Fruit fly (Drosophila melanogaster): ENCODE data around the gene fabp.

fabp gene

DNA sequence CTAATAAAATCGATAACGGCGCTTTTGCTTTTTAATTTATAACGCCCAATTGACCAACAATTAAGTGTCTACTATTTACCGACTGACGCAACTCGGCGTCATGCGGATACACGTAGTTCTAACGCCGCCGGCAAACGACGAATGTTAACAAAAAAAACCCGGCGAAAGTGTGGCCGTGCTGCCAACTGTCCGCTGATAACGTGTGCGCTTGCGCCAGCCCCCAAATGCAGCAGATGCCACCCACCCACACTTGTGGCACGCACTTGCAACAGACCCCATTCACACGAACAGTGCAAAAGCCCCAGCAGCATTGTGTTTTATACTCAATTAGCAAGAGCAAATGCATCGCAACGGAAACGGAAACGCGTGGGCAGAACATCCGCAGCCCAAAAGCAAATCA lies 3.7 kb downstream of the fabp start:
- TF ChIP-seq inv (GFP tag; IDR thresholded peaks at IDR 0.05; ENCODE audit: partially characterized antibody): peak; percentile 33; the same call in 1 of the 2 replicates
- no peak for TF ChIP-seq CG7372 (GFP tag; IDR thresholded peaks at IDR 0.05)
- TF ChIP-seq wdn (GFP tag; IDR thresholded peaks at IDR 0.05): 0 out of 2 replicates have a peak, but pooled peaks have one; percentile 5
- TF ChIP-seq Rfx (GFP tag; IDR thresholded peaks at IDR 0.05): no peak
- TF ChIP-seq odd (GFP tag; optimal IDR thresholded peaks at IDR 0.05): peak; percentile 6
- peak; percentile 12 for TF ChIP-seq cg (GFP tag; optimal IDR thresholded peaks at IDR 0.05)
- 0 out of 2 replicates have a peak, but pooled peaks have one; percentile 7 for TF ChIP-seq aop (GFP tag; IDR thresholded peaks at IDR 0.05)
- TF ChIP-seq bsh (GFP tag; optimal IDR thresholded peaks at IDR 0.05): peak in 1 of 2 experiments; percentile 17
- no peak for TF ChIP-seq zfh2 (GFP tag; optimal IDR thresholded peaks at IDR 0.05)
- TF ChIP-seq stc (GFP tag; IDR thresholded peaks at IDR 0.05): no peak
- peak; percentile 12 for TF ChIP-seq mirr (GFP tag; optimal IDR thresholded peaks at IDR 0.05)
- 0 out of 3 replicates have a peak, but pooled peaks have one; percentile 11 for TF ChIP-seq ci (GFP tag; IDR thresholded peaks at IDR 0.05)
- TF ChIP-seq Bgb (GFP tag; IDR thresholded peaks at IDR 0.05; ENCODE audit: partially characterized antibody): 0 out of 2 replicates have a peak, but pooled peaks have one; percentile 12
- TF ChIP-seq ewg (GFP tag; optimal IDR thresholded peaks at IDR 0.05): peak; percentile 94
- peak; percentile 67 for TF ChIP-seq scrt (GFP tag; optimal IDR thresholded peaks at IDR 0.05)
- peak; percentile 10; the same call in 1 of the 2 replicates for TF ChIP-seq CG17328 (GFP tag; IDR thresholded peaks at IDR 0.05)
- peak; percentile 53 for TF ChIP-seq Hey (tag; optimal IDR thresholded peaks at IDR 0.05)
- no peak for TF ChIP-seq CG11093 (GFP tag; IDR thresholded peaks at IDR 0.05)
- TF ChIP-seq CG34422 (GFP tag; IDR thresholded peaks at IDR 0.05): 0 out of 3 replicates have a peak, but pooled peaks have one; percentile 6
- TF ChIP-seq CG6813 (GFP tag; optimal IDR thresholded peaks at IDR 0.05): peak; percentile 30
- TF ChIP-seq prd (optimal IDR thresholded peaks at IDR 0.05): no peak
- 0 out of 3 replicates have a peak, but pooled peaks have one; percentile 18 for TF ChIP-seq prd (GFP tag; IDR thresholded peaks at IDR 0.05)
- TF ChIP-seq Lhr (GFP tag; optimal IDR thresholded peaks at IDR 0.05): no peak
- TF ChIP-seq salm (tag; optimal IDR thresholded peaks at IDR 0.05): peak; percentile 11
- 0 out of 2 replicates have a peak, but pooled peaks have one; percentile 6 for TF ChIP-seq ranshi (GFP tag; IDR thresholded peaks at IDR 0.05)
- peak; percentile 41 for TF ChIP-seq Med (GFP tag)

DNA sequence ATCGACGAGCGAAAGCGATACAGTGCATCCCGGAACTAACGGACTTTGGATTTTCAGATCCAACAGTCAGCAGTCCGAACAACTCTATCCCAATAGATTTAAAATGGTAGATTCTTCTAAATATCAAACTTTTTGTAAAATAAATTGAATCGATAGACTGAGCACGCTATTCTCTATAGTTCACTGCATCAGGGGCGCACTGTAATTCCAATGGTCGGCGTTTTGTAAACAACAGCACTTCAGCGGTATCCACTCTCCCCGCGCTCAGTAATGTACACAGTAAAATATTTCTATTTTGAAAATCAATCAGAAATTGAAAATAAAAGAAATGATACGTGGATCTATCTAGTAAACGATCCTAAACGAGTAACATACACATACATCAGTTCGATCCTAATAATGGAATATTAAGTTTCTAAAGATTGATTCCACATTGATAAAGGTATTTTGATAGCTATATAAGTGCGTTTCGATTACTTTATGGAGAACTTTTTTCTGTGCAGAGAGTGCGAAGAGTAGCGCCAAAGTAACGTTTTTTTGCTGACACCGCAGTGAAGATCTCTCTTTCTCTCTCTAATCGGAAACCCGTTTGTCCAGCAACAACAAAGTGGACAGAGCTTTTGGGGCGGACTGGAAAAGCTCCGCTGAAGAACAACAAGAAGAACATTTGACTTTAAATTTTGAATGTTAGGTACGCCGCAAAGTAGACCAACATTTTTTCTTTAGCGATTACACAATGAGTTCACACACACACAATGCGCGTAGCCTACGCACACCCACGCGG lies 4.3 kb downstream of the fabp start:
- TF ChIP-seq Deaf1 (tag; optimal IDR thresholded peaks at IDR 0.05) (peak; percentile 80), Vsx1 (GFP tag; optimal IDR thresholded peaks at IDR 0.05) (peak; percentile 81), CG8388 (GFP tag; optimal IDR thresholded peaks at IDR 0.05) (peak; percentile 80), CG30403 (GFP tag; optimal IDR thresholded peaks at IDR 0.05) (peak; percentile 92), CG18476 (GFP tag; optimal IDR thresholded peaks at IDR 0.05) (peak; percentile 92), CG7963 (GFP tag; IDR thresholded peaks at IDR 0.05; ENCODE audit: partially characterized antibody) (no peak), CG12236 (GFP tag; optimal IDR thresholded peaks at IDR 0.05) (peak; percentile 64), CG1832 (GFP tag; optimal IDR thresholded peaks at IDR 0.05) (no peak), gt (GFP tag; IDR thresholded peaks at IDR 0.05) (peak; percentile 65), CG6254 (GFP tag; optimal IDR thresholded peaks at IDR 0.05) (peak; percentile 72), so (GFP tag; IDR thresholded peaks at IDR 0.05) (peak; percentile 88), CG7928 (GFP tag; optimal IDR thresholded peaks at IDR 0.05) (peak; percentile 70), CG13287 (GFP tag; IDR thresholded peaks at IDR 0.05; ENCODE audit: partially characterized antibody) (no peak; the same call in 1 of the 2 replicates), lab (GFP tag; optimal IDR thresholded peaks at IDR 0.05) (peak; percentile 94), CG12744 (GFP tag; optimal IDR thresholded peaks at IDR 0.05) (peak; percentile 79), CG2889 (GFP tag; IDR thresholded peaks at IDR 0.05) (peak; percentile 83), CG2202 (tag; optimal IDR thresholded peaks at IDR 0.05) (peak; percentile 26), nom (GFP tag; optimal IDR thresholded peaks at IDR 0.05) (peak; percentile 90), Sox102F (GFP tag; optimal IDR thresholded peaks at IDR 0.05) (peak; percentile 90), Dbx (GFP tag; IDR thresholded peaks at IDR 0.05) (peak; percentile 95), Eip74EF (GFP tag; optimal IDR thresholded peaks at IDR 0.05) (peak in 1 of 2 experiments; percentile 79), BEAF-32 (GFP tag; optimal IDR thresholded peaks at IDR 0.05) (no peak)
